Worm (Caenorhabditis elegans): ENCODE results near the gene ZK1320.3.

Gene ZK1320.3

DNA sequence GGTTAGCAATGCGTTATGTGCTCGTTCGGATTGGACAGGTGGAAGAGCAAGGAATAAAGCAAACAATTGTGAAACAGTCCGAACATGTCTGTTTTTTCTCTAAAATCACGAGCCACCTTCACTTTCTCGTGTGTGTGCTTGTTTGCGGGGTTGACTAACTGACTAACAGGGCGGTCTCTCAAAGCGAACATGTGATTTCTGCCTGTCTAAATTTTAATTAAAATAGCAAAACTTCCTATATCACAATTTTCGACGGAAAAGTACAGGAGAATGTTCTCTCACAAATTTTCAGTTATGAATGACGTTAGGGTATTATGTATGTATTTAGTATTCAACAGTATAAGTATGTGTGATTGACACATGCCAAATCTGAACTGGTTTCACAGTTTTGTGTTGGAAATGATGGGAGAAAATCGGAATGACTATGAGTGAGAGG lies 38.3 kb downstream of the ZK1320.3 start (continued):
- no peak for TF ChIP-seq nhr-23 (tag; optimal IDR thresholded peaks at IDR 0.05)
- no peak for TF ChIP-seq R02D3.7 (tag; optimal IDR thresholded peaks at IDR 0.05)
- no peak for TF ChIP-seq nhr-12 (tag; optimal IDR thresholded peaks at IDR 0.05)
- TF ChIP-seq nhr-11 (tag; optimal IDR thresholded peaks at IDR 0.05): no peak
- TF ChIP-seq F13H6.1 (tag; optimal IDR thresholded peaks at IDR 0.05): peak; percentile 43
- TF ChIP-seq mab-5 (tag; optimal IDR thresholded peaks at IDR 0.05): no peak
- TF ChIP-seq ztf-4 (tag; optimal IDR thresholded peaks at IDR 0.05): no peak
- TF ChIP-seq nhr-25 (tag; optimal IDR thresholded peaks at IDR 0.05): no peak
- TF ChIP-seq nhr-77 (tag; optimal IDR thresholded peaks at IDR 0.05): no peak
- TF ChIP-seq ztf-11 (tag; optimal IDR thresholded peaks at IDR 0.05): no peak
- no peak for TF ChIP-seq lin-39 (tag; optimal IDR thresholded peaks at IDR 0.05)

ce11 chrII:9621121-9621520 lies 39.1 kb downstream of the ZK1320.3 start:
- TF ChIP-seq F13H6.1 (tag; optimal IDR thresholded peaks at IDR 0.05) (peak; percentile 70), fos-1 (tag; optimal IDR thresholded peaks at IDR 0.05) (no peak), sma-9 (GFP tag; optimal IDR thresholded peaks at IDR 0.05) (peak; percentile 50), sma-9 (tag; optimal IDR thresholded peaks at IDR 0.05) (no peak), nhr-129 (tag; optimal IDR thresholded peaks at IDR 0.05) (peak; percentile 43), lsy-2 (tag; optimal IDR thresholded peaks at IDR 0.05) (peak in 1 of 2 experiments; percentile 24), nhr-77 (tag; optimal IDR thresholded peaks at IDR 0.05) (no peak), unc-55 (GFP tag; optimal IDR thresholded peaks at IDR 0.05) (peak; percentile 1), C34F6.9 (tag; optimal IDR thresholded peaks at IDR 0.05) (peak; percentile 61), zag-1 (tag; optimal IDR thresholded peaks at IDR 0.05) (no peak), alr-1 (tag; optimal IDR thresholded peaks at IDR 0.05) (no peak)

ce11 chrII:9620616-9621015 lies 39.6 kb downstream of the ZK1320.3 start:
- peak; percentile 4 for TF ChIP-seq blmp-1 (tag; optimal IDR thresholded peaks at IDR 0.05; ENCODE audit: insufficient read depth)
- TF ChIP-seq sma-3 (GFP tag; optimal IDR thresholded peaks at IDR 0.05): peak; percentile 1
- no peak for TF ChIP-seq mab-5 (tag; optimal IDR thresholded peaks at IDR 0.05)
- peak; percentile 59 for TF ChIP-seq nhr-25 (tag; optimal IDR thresholded peaks at IDR 0.05)
- peak; percentile 15 for TF ChIP-seq sma-9 (GFP tag; optimal IDR thresholded peaks at IDR 0.05)
- no peak for TF ChIP-seq sma-9 (tag; optimal IDR thresholded peaks at IDR 0.05)
- no peak for TF ChIP-seq elt-1 (tag; optimal IDR thresholded peaks at IDR 0.05)
- no peak for TF ChIP-seq lsy-2 (tag; optimal IDR thresholded peaks at IDR 0.05)
- peak; percentile 29 for TF ChIP-seq nhr-6 (tag; optimal IDR thresholded peaks at IDR 0.05)
- TF ChIP-seq nhr-12 (tag; optimal IDR thresholded peaks at IDR 0.05): no peak

DNA sequence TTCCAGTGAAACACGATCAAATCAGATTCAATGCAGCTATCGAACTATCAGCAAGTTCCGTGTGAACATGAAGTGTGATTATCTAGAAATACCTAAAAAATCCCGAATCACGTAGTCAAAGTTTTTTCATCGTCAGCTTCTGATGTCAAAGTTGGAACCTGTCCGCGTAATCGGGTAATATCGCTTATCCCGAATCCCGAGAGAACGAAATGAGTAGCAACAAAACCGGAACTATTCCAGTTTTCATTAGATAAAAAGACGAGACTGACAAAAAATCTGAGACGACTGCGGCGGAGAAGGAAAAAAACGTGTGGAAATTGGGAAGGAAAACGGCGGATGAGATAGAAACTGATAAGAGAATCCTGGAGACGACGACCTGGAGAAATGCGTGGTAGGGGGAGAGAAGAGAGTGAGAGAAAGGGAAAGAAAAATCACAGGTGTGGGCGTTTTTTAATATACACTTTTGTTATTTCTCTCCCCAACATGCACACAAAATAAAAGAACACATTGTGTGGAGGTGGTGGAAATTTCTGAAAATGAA lies 40.2 kb downstream of the ZK1320.3 start:
- TF ChIP-seq elt-1 (tag; optimal IDR thresholded peaks at IDR 0.05) (no peak), ama-1 (optimal IDR thresholded peaks at IDR 0.05) (peak; percentile 33), F13H6.1 (tag; optimal IDR thresholded peaks at IDR 0.05) (peak; percentile 13), fos-1 (tag; optimal IDR thresholded peaks at IDR 0.05) (peak; percentile 45), alr-1 (tag; optimal IDR thresholded peaks at IDR 0.05) (no peak), sma-9 (GFP tag; optimal IDR thresholded peaks at IDR 0.05) (no peak), sma-9 (tag; optimal IDR thresholded peaks at IDR 0.05) (no peak), nhr-11 (tag; optimal IDR thresholded peaks at IDR 0.05) (no peak), nhr-77 (tag; optimal IDR thresholded peaks at IDR 0.05) (no peak)

DNA sequence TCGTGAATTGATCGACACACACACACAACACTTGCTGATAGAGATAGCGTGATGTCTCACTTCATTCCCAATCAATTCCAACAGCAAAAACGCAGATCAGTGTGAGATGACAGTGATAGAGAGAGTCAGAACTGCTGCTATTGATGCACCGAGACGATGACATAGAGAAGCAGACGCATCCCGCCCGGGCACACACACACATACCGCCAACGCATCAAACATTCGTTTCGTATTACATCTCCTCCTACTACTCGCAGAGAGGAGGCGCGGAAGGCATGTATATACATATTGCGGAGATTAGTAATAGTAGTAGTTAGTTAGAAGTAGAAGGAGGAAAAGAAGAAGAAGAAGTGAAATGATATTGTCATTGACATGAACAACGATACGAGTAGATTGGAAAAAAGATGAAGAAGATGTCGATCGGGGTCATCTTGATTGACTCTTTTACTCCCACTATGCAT lies 40.8 kb downstream of the ZK1320.3 start:
- TF ChIP-seq F13H6.1 (tag; optimal IDR thresholded peaks at IDR 0.05): peak; percentile 70
- peak; percentile 13 for TF ChIP-seq blmp-1 (tag; optimal IDR thresholded peaks at IDR 0.05; ENCODE audit: insufficient read depth)
- TF ChIP-seq ceh-16 (tag; optimal IDR thresholded peaks at IDR 0.05): peak; percentile 62
- no peak for TF ChIP-seq Y55F3AM.14 (GFP tag; optimal IDR thresholded peaks at IDR 0.05)
- TF ChIP-seq skn-1 (tag; optimal IDR thresholded peaks at IDR 0.05): peak; percentile 32
- no peak for TF ChIP-seq lin-39 (tag; optimal IDR thresholded peaks at IDR 0.05)
- no peak for TF ChIP-seq mdl-1 (tag; optimal IDR thresholded peaks at IDR 0.05)
- TF ChIP-seq C34F6.9 (tag; optimal IDR thresholded peaks at IDR 0.05): peak; percentile 41
- no peak for TF ChIP-seq unc-55 (GFP tag; optimal IDR thresholded peaks at IDR 0.05)
- peak; percentile 81 for TF ChIP-seq elt-1 (tag; optimal IDR thresholded peaks at IDR 0.05)
- peak; percentile 5 for TF ChIP-seq lin-13 (GFP tag; optimal IDR thresholded peaks at IDR 0.05)
- no peak for TF ChIP-seq lin-11 (tag; optimal IDR thresholded peaks at IDR 0.05)
- TF ChIP-seq snpc-4 (tag; optimal IDR thresholded peaks at IDR 0.05): no peak
- TF ChIP-seq dmd-4 (tag; optimal IDR thresholded peaks at IDR 0.05): no peak
- TF ChIP-seq fos-1 (tag; optimal IDR thresholded peaks at IDR 0.05): peak; percentile 95
- TF ChIP-seq egl-27 (tag; optimal IDR thresholded peaks at IDR 0.05): peak; percentile 50
- TF ChIP-seq lsy-2 (tag; optimal IDR thresholded peaks at IDR 0.05): peak in 1 of 2 experiments; percentile 49
- peak; percentile 86 for TF ChIP-seq nhr-129 (tag; optimal IDR thresholded peaks at IDR 0.05)
- peak; percentile 39 for TF ChIP-seq sma-9 (GFP tag; optimal IDR thresholded peaks at IDR 0.05)
- TF ChIP-seq sma-9 (tag; optimal IDR thresholded peaks at IDR 0.05): no peak
- TF ChIP-seq nhr-21 (tag; optimal IDR thresholded peaks at IDR 0.05): peak; percentile 67
- peak; percentile 31 for TF ChIP-seq nhr-25 (tag; optimal IDR thresholded peaks at IDR 0.05)
- TF ChIP-seq sma-3 (GFP tag; optimal IDR thresholded peaks at IDR 0.05): peak; percentile 73
- TF ChIP-seq crh-2 (tag; optimal IDR thresholded peaks at IDR 0.05): peak; percentile 45
- TF ChIP-seq ama-1 (optimal IDR thresholded peaks at IDR 0.05): peak; percentile 19

Data from whole organism, L2 larva.